Fruit fly (Drosophila melanogaster): Measurements from ENCODE around the gene mmm.

DNA sequence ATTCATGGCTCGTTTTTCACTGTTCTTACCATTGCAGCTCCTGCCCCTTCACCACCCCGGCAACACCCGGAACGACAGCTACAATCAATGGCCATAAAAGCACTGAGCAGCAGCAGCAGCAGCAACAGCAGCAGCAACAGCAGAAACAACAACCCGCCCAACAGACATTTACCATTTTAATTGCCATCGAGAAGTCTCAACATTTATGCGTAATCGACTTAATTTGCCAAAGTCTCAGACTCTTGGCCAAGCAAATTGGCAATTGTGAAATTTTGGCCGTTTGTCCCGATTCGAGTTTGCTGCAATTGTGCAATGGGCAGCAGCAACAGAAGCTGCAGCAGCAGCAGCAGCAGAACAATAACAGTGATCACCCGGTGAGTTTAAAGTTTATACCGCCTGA is 41.3 kb downstream of the mmm start:
- TF ChIP-seq ttk (optimal IDR thresholded peaks at IDR 0.05): no peak
- TF ChIP-seq h (optimal IDR thresholded peaks at IDR 0.05): no peak
- no peak for TF ChIP-seq psq (optimal IDR thresholded peaks at IDR 0.05)
- no peak for TF ChIP-seq Sin3A (optimal IDR thresholded peaks at IDR 0.05)
- TF ChIP-seq insv (optimal IDR thresholded peaks at IDR 0.05): no peak
- no peak for TF ChIP-seq Myc (optimal IDR thresholded peaks at IDR 0.05)

All from Kc167 (cell line).